Worm (Caenorhabditis elegans): ENCODE results near the gene adt-3.

The adt-3 gene

DNA sequence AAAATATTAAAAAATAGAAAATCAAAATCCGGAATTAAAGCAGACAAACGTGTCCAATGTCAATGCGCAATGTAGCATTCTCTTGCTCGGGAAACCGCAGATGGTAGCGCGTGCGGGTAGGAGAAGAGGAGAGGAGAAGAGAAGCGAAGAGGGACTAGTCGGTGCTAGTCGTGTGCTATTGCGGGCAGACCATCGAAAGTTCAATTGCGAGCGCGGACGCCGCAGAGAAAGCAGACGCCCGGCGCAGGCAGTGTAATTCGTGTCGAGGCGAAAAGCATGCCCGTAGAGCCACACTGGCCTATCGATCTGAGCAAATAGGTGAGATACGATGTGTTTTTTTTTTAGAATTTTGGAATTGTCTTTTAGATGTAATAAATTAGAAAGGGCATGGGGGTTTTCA lies 14.2 kb downstream of the adt-3 start (continued):
- TF ChIP-seq T07F8.4 (tag; optimal IDR thresholded peaks at IDR 0.05) (no peak), dox-1 (GFP tag; IDR thresholded peaks at IDR 0.05) (peak; percentile 54; the same call in 1 of the 2 replicates), him-1 (tag; optimal IDR thresholded peaks at IDR 0.05) (no peak), K12H6.12 (tag; optimal IDR thresholded peaks at IDR 0.05) (peak; percentile 54)

DNA sequence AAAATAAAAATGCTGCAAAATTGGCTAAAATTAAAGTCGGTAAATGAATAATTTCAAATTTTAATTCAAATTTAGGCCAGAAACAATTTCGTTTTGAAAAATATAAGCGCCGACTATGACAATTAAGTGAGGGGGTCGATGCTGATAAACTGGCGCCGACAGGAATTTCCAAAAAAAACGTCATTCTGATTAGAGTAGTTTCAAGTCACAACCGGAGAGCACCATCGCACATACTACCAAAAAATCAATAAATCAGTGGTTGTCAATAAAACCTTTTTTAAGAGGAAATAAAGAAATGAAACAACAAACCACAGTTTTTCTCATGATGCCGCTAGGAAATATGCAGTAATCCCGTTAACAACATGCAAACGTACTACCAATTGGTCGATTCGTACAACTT lies 17.6 kb downstream of the adt-3 start:
- TF ChIP-seq nhr-80 (tag; optimal IDR thresholded peaks at IDR 0.05) (peak; percentile 72), ztf-22 (GFP tag; optimal IDR thresholded peaks at IDR 0.05) (no peak)

DNA sequence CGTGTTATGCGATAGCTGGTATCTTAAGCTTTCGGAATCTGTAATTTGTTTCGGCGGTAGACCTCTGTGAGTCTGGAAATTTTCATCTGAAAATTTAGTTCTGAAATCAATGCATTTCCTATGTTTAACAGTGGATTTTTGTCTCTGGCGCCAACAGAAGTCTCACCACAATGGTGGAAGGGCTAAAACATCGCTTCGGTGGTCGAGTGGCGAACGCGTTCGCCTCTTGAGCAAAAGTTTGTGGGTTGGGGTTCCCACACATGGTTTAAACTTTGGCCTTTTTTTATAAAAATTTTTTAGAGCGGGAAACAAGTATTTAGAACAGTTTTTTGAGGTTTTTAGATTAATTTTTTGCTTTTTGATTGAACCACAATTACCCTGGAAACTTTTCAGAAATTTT lies 18.3 kb downstream of the adt-3 start:
- TF ChIP-seq rpc-1 (optimal IDR thresholded peaks at IDR 0.05) (no peak), rpc-1 (tag; optimal IDR thresholded peaks at IDR 0.05) (peak; percentile 59), egl-18 (GFP tag; IDR thresholded peaks at IDR 0.05) (0 out of 2 replicates have a peak, but pooled peaks have one; percentile 31), B0261.1 (tag; optimal IDR thresholded peaks at IDR 0.05) (peak; percentile 53), tbp1 (GFP tag; optimal IDR thresholded peaks at IDR 0.05) (peak; percentile 80), madf-10 (tag; optimal IDR thresholded peaks at IDR 0.05) (no peak), sea-2 (GFP tag; IDR thresholded peaks at IDR 0.05) (no peak)

DNA sequence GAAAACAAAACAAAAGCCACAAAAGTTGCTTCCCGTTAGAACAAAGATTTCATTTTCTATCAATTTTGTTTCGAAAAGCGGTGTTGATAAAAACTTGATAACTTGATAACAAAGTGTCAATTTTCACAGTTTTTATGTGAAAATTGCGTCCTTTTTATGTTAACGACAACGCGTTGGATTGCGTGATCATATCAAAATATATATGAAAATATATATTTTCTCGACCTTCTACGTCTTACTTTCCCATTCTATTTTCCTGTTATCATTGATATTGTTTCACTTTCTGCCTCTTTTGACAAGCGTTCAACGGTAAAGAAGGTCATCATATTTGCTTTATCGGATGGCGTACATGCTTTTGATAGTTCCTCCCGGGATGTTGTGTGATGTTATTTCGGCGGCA lies 21.3 kb downstream of the adt-3 start:
- no peak for TF ChIP-seq bed-2 (GFP tag; IDR thresholded peaks at IDR 0.05)
- peak; percentile 84 for TF ChIP-seq nhr-80 (tag; optimal IDR thresholded peaks at IDR 0.05)

DNA sequence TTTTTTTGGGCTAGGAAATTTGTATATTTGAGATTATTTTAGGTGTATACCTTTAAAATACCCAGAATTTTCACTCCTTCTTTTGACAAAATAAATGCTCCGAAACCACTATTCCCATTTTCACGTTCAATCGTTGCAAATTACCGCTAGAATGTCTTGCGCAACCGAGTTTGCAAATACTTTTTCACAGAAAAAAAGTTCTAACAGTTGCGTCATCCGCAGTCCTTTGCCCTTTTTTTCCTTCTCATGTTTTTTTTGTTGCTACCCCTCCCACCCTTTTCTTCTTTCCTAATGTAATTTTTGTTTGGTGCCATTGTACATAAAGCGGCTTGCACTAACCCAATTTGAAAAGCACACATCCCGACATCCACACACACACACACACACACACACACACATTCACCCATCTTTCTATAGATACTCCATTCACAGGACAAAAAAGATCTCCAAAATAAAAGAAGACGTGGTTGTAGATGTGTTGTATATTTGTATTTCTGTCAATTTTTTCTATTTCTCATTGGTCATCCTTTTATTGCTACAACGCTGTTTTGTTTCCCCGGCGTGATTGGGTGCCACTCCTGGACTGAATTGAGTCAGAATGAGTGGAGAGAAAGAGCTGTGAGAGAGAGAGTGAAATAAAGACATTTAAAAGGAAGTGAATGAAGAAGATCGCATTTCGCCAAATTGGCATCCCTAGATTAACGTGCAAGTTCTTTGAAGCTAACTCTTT lies 26.2 kb downstream of the adt-3 start:
- TF ChIP-seq rec-8 (tag; optimal IDR thresholded peaks at IDR 0.05) = no peak
- no peak for TF ChIP-seq tbx-9 (tag; optimal IDR thresholded peaks at IDR 0.05; ENCODE audit: borderline replicate concordance)

DNA sequence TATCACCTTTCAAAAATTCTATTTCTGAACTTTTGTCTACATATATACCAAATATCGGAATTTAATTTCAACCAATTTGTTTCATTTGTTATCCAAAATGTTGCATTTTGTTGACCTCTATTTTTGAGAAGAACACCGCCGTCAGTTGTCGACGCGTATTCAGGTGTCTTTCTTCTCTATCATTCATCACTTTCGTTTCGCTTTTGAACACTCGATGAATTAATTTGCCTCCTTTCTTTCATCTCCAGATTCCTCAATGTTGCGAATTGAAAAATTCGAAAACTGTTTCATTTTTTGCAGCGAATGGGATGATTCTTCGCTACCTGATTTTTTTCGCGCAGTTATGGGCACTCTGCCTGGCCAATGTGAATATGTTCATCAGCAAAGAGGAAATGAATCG lies 26.8 kb downstream of the adt-3 start, which contains the start of gene lin-18:
Gene lin-18 (plus strand): TSS at position 301 of the 400 bp plus-strand sequence.
- TF ChIP-seq Y53F4B.3 (GFP tag; IDR thresholded peaks at IDR 0.05) = no peak

DNA sequence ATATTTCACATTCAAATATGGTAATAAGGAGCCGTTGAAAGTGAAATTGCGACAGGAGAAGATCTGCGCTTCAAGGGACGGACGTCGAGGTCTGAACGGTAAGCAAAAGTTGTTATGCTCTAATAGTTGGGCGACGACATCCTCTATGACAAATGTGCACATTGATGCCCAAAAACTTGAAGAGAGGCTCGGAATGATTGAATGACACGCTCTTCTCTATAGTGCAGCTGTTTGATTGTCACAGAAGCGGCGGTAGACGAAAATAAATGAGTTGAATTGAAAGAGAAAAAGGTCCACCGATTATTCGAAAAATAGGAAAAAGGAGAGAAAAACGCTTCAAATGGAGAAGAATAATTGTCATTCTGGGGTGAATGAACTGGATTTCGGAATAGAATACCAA lies 27.8 kb downstream of the adt-3 start:
- TF ChIP-seq lin-35 (GFP tag; optimal IDR thresholded peaks at IDR 0.05) (no peak), F10E7.11 (tag; optimal IDR thresholded peaks at IDR 0.05) (no peak), hlh-12 (tag; optimal IDR thresholded peaks at IDR 0.05) (no peak), nhr-80 (tag; optimal IDR thresholded peaks at IDR 0.05) (no peak), madf-10 (tag; optimal IDR thresholded peaks at IDR 0.05) (no peak), xnd-1 (tag; optimal IDR thresholded peaks at IDR 0.05) (no peak), F37B4.10 (GFP tag; IDR thresholded peaks at IDR 0.05) (no peak), nfyb-1 (GFP tag; IDR thresholded peaks at IDR 0.05) (no peak), nhr-179 (tag; optimal IDR thresholded peaks at IDR 0.05) (no peak), hlh-26 (GFP tag; conservative IDR thresholded peaks at IDR 0.05) (no peak)

DNA sequence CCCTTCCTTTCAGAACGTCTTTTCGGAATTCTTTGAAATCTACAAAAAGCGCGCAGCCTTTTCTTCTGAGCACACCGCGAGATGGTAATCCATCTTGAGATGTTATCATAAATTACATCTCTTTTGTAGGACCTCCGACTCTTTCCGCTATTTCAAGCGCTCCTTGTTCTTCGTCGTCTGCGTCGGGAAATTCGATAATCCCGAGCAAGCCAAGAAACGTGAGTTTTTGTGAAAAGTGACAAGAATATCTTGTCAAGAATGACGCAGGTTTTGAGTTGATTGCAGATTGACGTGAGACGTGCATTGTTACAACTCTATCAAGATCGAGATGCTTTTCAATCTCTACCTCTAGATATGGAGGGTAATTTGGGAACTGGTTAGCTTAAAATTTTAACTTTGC lies 28.9 kb downstream of the adt-3 start:
- TF ChIP-seq ccch-3 (GFP tag; optimal IDR thresholded peaks at IDR 0.05) (no peak), ztf-26 (tag; optimal IDR thresholded peaks at IDR 0.05) (no peak), ets-4 (GFP tag; optimal IDR thresholded peaks at IDR 0.05) (no peak), Y53F4B.3 (GFP tag; IDR thresholded peaks at IDR 0.05) (no peak), Y53G8AR.9 (GFP tag; conservative IDR thresholded peaks at IDR 0.05) (no peak), F57A8.1 (GFP tag; optimal IDR thresholded peaks at IDR 0.05) (no peak), D2030.7 (GFP tag; IDR thresholded peaks at IDR 0.05) (no peak), him-1 (tag; optimal IDR thresholded peaks at IDR 0.05) (no peak), rcor-1 (GFP tag; IDR thresholded peaks at IDR 0.05) (no peak), madf-6 (GFP tag; IDR thresholded peaks at IDR 0.05) (no peak), Y79H2A.3 (GFP tag; conservative IDR thresholded peaks at IDR 0.05) (no peak), F55B11.4 (tag; optimal IDR thresholded peaks at IDR 0.05; ENCODE audit: borderline replicate concordance, insufficient read depth) (no peak), unc-130 (GFP tag; optimal IDR thresholded peaks at IDR 0.05) (no peak), Y67H2A.10 (GFP tag; conservative IDR thresholded peaks at IDR 0.05) (no peak)

All from whole organism, young adult.